Fruit fly (Drosophila melanogaster): ENCODE results near the gene CG10366.

Gene CG10366

dm6 chr2L:19574959-19575625, 8.9 kb upstream of the CG10366 start (continued):
- TF ChIP-seq CG16815 (GFP tag; optimal IDR thresholded peaks at IDR 0.05) (no peak), CG2120 (GFP tag; optimal IDR thresholded peaks at IDR 0.05) (no peak), CG7839 (tag; optimal IDR thresholded peaks at IDR 0.05) (no peak), CG10543 (GFP tag; optimal IDR thresholded peaks at IDR 0.05) (peak; percentile 77), CG13894 (tag; optimal IDR thresholded peaks at IDR 0.05) (peak; percentile 32), maf-S (GFP tag; optimal IDR thresholded peaks at IDR 0.05) (no peak), CG16779 (GFP tag; IDR thresholded peaks at IDR 0.05) (no peak), Hr3 (GFP tag; optimal IDR thresholded peaks at IDR 0.05) (no peak), Oli (tag; optimal IDR thresholded peaks at IDR 0.05) (no peak), CG14050 (GFP tag; IDR thresholded peaks at IDR 0.05) (no peak), CG9437 (GFP tag; optimal IDR thresholded peaks at IDR 0.05) (peak; percentile 85), unc-4 (GFP tag; IDR thresholded peaks at IDR 0.05; ENCODE audit: partially characterized antibody) (0 out of 2 replicates have a peak, but pooled peaks have one; percentile 28), HmgZ (tag; optimal IDR thresholded peaks at IDR 0.05) (no peak), btn (GFP tag; optimal IDR thresholded peaks at IDR 0.05) (no peak), Hsf (GFP tag; optimal IDR thresholded peaks at IDR 0.05) (no peak), ttk (GFP tag; IDR thresholded peaks at IDR 0.05) (no peak), CG13296 (GFP tag; optimal IDR thresholded peaks at IDR 0.05) (no peak), pfk (GFP tag; optimal IDR thresholded peaks at IDR 0.05) (no peak), CG17802 (tag; optimal IDR thresholded peaks at IDR 0.05) (no peak), ro (GFP tag; IDR thresholded peaks at IDR 0.05) (no peak), scrt (GFP tag; optimal IDR thresholded peaks at IDR 0.05) (no peak), ab (GFP tag; optimal IDR thresholded peaks at IDR 0.05) (no peak), zfh2 (GFP tag; optimal IDR thresholded peaks at IDR 0.05) (no peak), sima (GFP tag; optimal IDR thresholded peaks at IDR 0.05) (no peak), CG15011 (GFP tag; optimal IDR thresholded peaks at IDR 0.05) (no peak), CG6854 (GFP tag; optimal IDR thresholded peaks at IDR 0.05) (no peak), tgo (GFP tag; IDR thresholded peaks at IDR 0.05) (no peak), CG11398 (GFP tag; optimal IDR thresholded peaks at IDR 0.05) (no peak), Rfx (GFP tag; IDR thresholded peaks at IDR 0.05) (no peak), Gsc (GFP tag; IDR thresholded peaks at IDR 0.05) (no peak), Drgx (GFP tag; IDR thresholded peaks at IDR 0.05) (no peak), Nf-YC (tag; optimal IDR thresholded peaks at IDR 0.05) (no peak), HLHmδ (GFP tag; optimal IDR thresholded peaks at IDR 0.05) (peak; percentile 92), slp2 (GFP tag; optimal IDR thresholded peaks at IDR 0.05) (no peak), chif (GFP tag; optimal IDR thresholded peaks at IDR 0.05) (no peak), bsh (GFP tag; optimal IDR thresholded peaks at IDR 0.05) (no peak), so (GFP tag; IDR thresholded peaks at IDR 0.05) (no peak), hbn (GFP tag; IDR thresholded peaks at IDR 0.05; ENCODE audit: partially characterized antibody) (peak; percentile 25; the same call in 1 of the 2 replicates), trh (GFP tag; optimal IDR thresholded peaks at IDR 0.05) (no peak), bigmax (GFP tag; optimal IDR thresholded peaks at IDR 0.05) (no peak), CG13287 (GFP tag; IDR thresholded peaks at IDR 0.05; ENCODE audit: partially characterized antibody) (peak; percentile 62; the same call in 1 of the 2 replicates), CG32772 (GFP tag; IDR thresholded peaks at IDR 0.05) (no peak), al (GFP tag; IDR thresholded peaks at IDR 0.05) (no peak), CG9609 (GFP tag; optimal IDR thresholded peaks at IDR 0.05) (no peak), CG8478 (optimal IDR thresholded peaks at IDR 0.05) (peak; percentile 91), kah (GFP tag; optimal IDR thresholded peaks at IDR 0.05) (no peak), CG8924 (tag; optimal IDR thresholded peaks at IDR 0.05) (no peak), HLH4C (GFP tag; IDR thresholded peaks at IDR 0.05; ENCODE audit: partially characterized antibody) (no peak; the same call in 2 of the 3 replicates), E2f1 (GFP tag; IDR thresholded peaks at IDR 0.05) (no peak), CG1602 (GFP tag; optimal IDR thresholded peaks at IDR 0.05) (no peak), CG34224 (GFP tag; IDR thresholded peaks at IDR 0.05; ENCODE audit: partially characterized antibody) (peak; percentile 56; the same call in 2 of the 3 replicates)

Data from whole organism, embryonic.